Worm (Caenorhabditis elegans): ENCODE measurements around the gene srh-23.

Gene srh-23

ce11 chrV:4951434-4951833 lies 30.5 kb downstream of the srh-23 start, which contains the start of gene str-207:
Gene str-207, plus strand, starts transcription at chrV:4951734.
- TF ChIP-seq B0261.1 (tag; optimal IDR thresholded peaks at IDR 0.05) (no peak), ceh-79 (tag; optimal IDR thresholded peaks at IDR 0.05) (no peak), ccch-3 (GFP tag; optimal IDR thresholded peaks at IDR 0.05) (no peak), nfya-1 (tag; optimal IDR thresholded peaks at IDR 0.05; ENCODE audit: borderline replicate concordance, insufficient read depth) (no peak), somi-1 (GFP tag; optimal IDR thresholded peaks at IDR 0.05) (no peak), Y95B8A.8 (GFP tag; IDR thresholded peaks at IDR 0.05) (no peak), nfya-2 (GFP tag; IDR thresholded peaks at IDR 0.05) (no peak), nhr-27 (tag; optimal IDR thresholded peaks at IDR 0.05) (no peak), Y67H2A.10 (GFP tag; conservative IDR thresholded peaks at IDR 0.05) (no peak), ceh-58 (GFP tag; IDR thresholded peaks at IDR 0.05) (no peak), sdz-38 (tag; optimal IDR thresholded peaks at IDR 0.05) (no peak), atf-7 (tag; optimal IDR thresholded peaks at IDR 0.05) (no peak), lag-1 (GFP tag; IDR thresholded peaks at IDR 0.05) (no peak), F57A8.1 (GFP tag; optimal IDR thresholded peaks at IDR 0.05) (no peak), him-1 (tag; optimal IDR thresholded peaks at IDR 0.05) (no peak)

- TF ChIP-seq egrh-3 (GFP tag; IDR thresholded peaks at IDR 0.05) (no peak), lin-26 (GFP tag; IDR thresholded peaks at IDR 0.05) (no peak), Y95B8A.8 (GFP tag; IDR thresholded peaks at IDR 0.05) (no peak), F49E8.2 (tag; optimal IDR thresholded peaks at IDR 0.05; ENCODE audit: insufficient read depth) (no peak), F23B12.7 (tag; optimal IDR thresholded peaks at IDR 0.05; ENCODE audit: insufficient read depth) (no peak), attf-5 (GFP tag; optimal IDR thresholded peaks at IDR 0.05) (no peak), rec-8 (tag; optimal IDR thresholded peaks at IDR 0.05) (no peak), ztf-28 (GFP tag; IDR thresholded peaks at IDR 0.05) (no peak), attf-3 (GFP tag; conservative IDR thresholded peaks at IDR 0.05) (no peak), xnd-1 (tag; optimal IDR thresholded peaks at IDR 0.05) (no peak), mxl-1 (tag; optimal IDR thresholded peaks at IDR 0.05) (no peak), tbp1 (GFP tag; optimal IDR thresholded peaks at IDR 0.05) (no peak), attf-6 (GFP tag; IDR thresholded peaks at IDR 0.05) (no peak), K12H6.12 (tag; optimal IDR thresholded peaks at IDR 0.05) (no peak), F57C9.4 (tag; optimal IDR thresholded peaks at IDR 0.05) (no peak), lin-35 (GFP tag; optimal IDR thresholded peaks at IDR 0.05) (no peak), nhr-27 (tag; optimal IDR thresholded peaks at IDR 0.05) (no peak)
Observed at ce11 chrV:4956529-4956928, 35.6 kb downstream of the srh-23 start, which contains the start of gene str-208. Gene str-208, plus strand, starts transcription at chrV:4956829.

DNA sequence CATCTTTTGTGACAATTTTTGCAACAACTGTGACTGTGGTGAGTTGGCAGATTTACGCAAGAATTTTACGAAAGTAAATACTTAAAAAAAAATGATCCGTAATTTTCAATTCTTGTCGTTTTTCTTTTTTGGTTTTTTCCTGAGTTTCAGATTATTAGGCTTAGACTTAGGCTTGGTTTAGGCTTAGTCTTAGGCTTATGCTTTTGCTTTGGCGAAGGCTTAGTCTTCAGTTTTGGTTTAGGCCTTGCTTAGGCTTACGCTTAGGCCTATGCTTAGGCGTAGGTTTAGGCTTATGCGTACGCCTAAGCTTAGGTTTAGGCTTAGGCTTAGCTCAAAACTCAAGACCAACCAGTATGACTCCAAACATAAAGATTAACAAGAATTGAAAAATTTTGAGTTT lies 36.7 kb downstream of the srh-23 start:
- TF ChIP-seq somi-1 (GFP tag; optimal IDR thresholded peaks at IDR 0.05) (no peak), egrh-3 (GFP tag; IDR thresholded peaks at IDR 0.05) (no peak), F10E7.11 (tag; optimal IDR thresholded peaks at IDR 0.05) (no peak), sea-2 (GFP tag; IDR thresholded peaks at IDR 0.05) (no peak), B0336.3 (GFP tag; IDR thresholded peaks at IDR 0.05) (no peak)

DNA sequence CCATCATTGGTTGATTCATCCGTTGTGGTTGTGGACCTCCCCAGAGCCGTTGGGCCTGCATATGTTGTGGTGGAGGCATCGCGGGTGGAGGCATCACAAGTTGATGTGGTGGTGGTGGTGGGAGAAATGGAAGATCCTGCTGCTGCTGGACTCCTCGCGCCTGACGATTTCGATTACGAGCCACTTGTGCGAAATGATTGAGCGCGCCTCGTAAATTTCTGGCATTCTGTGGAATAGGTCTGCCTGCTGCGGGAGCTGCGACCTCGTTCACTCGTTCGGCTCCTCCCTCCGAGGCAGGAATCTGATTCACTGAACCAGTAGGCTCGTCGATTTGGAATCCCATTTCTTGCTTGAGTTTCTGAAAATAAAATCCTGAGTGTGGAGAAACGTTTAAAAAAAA lies 39.8 kb downstream of the srh-23 start:
- TF ChIP-seq gei-17 (GFP tag; optimal IDR thresholded peaks at IDR 0.05): no peak
- no peak for TF ChIP-seq lin-40 (tag; optimal IDR thresholded peaks at IDR 0.05)
- peak; percentile 65 for TF ChIP-seq zfh-2 (GFP tag; conservative IDR thresholded peaks at IDR 0.05)
- TF ChIP-seq nhr-80 (tag; optimal IDR thresholded peaks at IDR 0.05): no peak
- TF ChIP-seq lin-35 (GFP tag; optimal IDR thresholded peaks at IDR 0.05): no peak
- TF ChIP-seq attf-6 (GFP tag; IDR thresholded peaks at IDR 0.05): no peak
- TF ChIP-seq aptf-2 (GFP tag; conservative IDR thresholded peaks at IDR 0.05): no peak
- no peak for TF ChIP-seq zim-3 (tag; optimal IDR thresholded peaks at IDR 0.05)
- peak; percentile 5; the same call in 1 of the 2 replicates for TF ChIP-seq egrh-3 (GFP tag; IDR thresholded peaks at IDR 0.05)
- TF ChIP-seq pbrm-1 (GFP tag; IDR thresholded peaks at IDR 0.05): no peak
- no peak for TF ChIP-seq ama-1 (optimal IDR thresholded peaks at IDR 0.05)
- TF ChIP-seq ama-1 (GFP tag; optimal IDR thresholded peaks at IDR 0.05): no peak
- TF ChIP-seq ceh-58 (GFP tag; IDR thresholded peaks at IDR 0.05): no peak
- no peak for TF ChIP-seq dpff-1 (tag; optimal IDR thresholded peaks at IDR 0.05)
- no peak for TF ChIP-seq snpc-1.3 (tag; optimal IDR thresholded peaks at IDR 0.05; ENCODE audit: insufficient read depth)
- TF ChIP-seq hmg-20 (GFP tag; IDR thresholded peaks at IDR 0.05): no peak
